Fruit fly (Drosophila melanogaster): ENCODE measurements around the gene Raf.

The Raf gene

dm6 chrX:2362414-2362813 lies 67.1 kb downstream of the Raf start:
- TF ChIP-seq CG8632 (GFP tag; optimal IDR thresholded peaks at IDR 0.05) = no peak
- TF ChIP-seq Hr4 (GFP tag; optimal IDR thresholded peaks at IDR 0.05) = no peak
- no peak for TF ChIP-seq fd59A (GFP tag; optimal IDR thresholded peaks at IDR 0.05)
- TF ChIP-seq Hr39 (GFP tag; optimal IDR thresholded peaks at IDR 0.05) = no peak
- TF ChIP-seq lz (GFP tag; optimal IDR thresholded peaks at IDR 0.05) = no peak
- TF ChIP-seq Smox (GFP tag; optimal IDR thresholded peaks at IDR 0.05) = no peak
- TF ChIP-seq Lpt (GFP tag; optimal IDR thresholded peaks at IDR 0.05) = no peak

- peak; percentile 75 for TF ChIP-seq Blimp-1 (GFP tag; optimal IDR thresholded peaks at IDR 0.05)
- TF ChIP-seq CG11902 (GFP tag; optimal IDR thresholded peaks at IDR 0.05) = no peak
Observed at dm6 chrX:2363733-2364132, 68.5 kb downstream of the Raf start.

DNA sequence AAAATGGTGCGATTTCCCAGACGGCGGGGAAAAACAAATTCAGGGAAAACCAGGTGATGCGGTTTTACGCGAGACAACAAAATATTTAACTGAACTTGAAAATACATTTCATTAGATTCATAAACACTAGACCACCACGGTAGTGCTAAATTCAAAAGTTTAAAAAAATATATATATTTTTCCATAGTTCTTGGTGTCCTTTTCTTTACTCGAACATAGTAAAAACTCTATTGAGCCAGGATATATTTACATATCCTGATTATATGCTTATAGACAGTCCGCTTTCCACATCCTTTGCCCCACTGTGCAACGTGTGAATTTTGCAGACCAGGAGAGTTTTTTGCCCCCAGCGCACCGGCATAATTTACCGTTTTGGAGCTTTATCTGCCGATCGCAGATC lies 70.1 kb downstream of the Raf start:
- TF ChIP-seq Blimp-1 (GFP tag; optimal IDR thresholded peaks at IDR 0.05) (peak; percentile 37), Sox102F (GFP tag; optimal IDR thresholded peaks at IDR 0.05) (peak; percentile 72), Smox (GFP tag; optimal IDR thresholded peaks at IDR 0.05) (peak; percentile 72), fkh (GFP tag; optimal IDR thresholded peaks at IDR 0.05) (no peak), svp (GFP tag) (peak; percentile 90), CG10669 (GFP tag; optimal IDR thresholded peaks at IDR 0.05) (peak; percentile 33), CG11762 (GFP tag; optimal IDR thresholded peaks at IDR 0.05; ENCODE audit: insufficient read depth) (peak; percentile 65), topi (GFP tag; optimal IDR thresholded peaks at IDR 0.05) (peak; percentile 77), pdm3 (GFP tag; optimal IDR thresholded peaks at IDR 0.05) (peak; percentile 71), salr (GFP tag; optimal IDR thresholded peaks at IDR 0.05) (peak in 1 of 2 experiments; percentile 74), CG11902 (GFP tag; optimal IDR thresholded peaks at IDR 0.05) (peak; percentile 32), Sox14 (GFP tag; optimal IDR thresholded peaks at IDR 0.05) (peak; percentile 56), Met (GFP tag; optimal IDR thresholded peaks at IDR 0.05) (peak; percentile 78), CG7368 (GFP tag; optimal IDR thresholded peaks at IDR 0.05) (peak; percentile 4), Eip78C (GFP tag) (peak; percentile 93), CG11294 (GFP tag; IDR thresholded peaks at IDR 0.05) (peak; percentile 47; the same call in 1 of the 2 replicates), CG8319 (GFP tag; optimal IDR thresholded peaks at IDR 0.05) (peak; percentile 16), CG9139 (GFP tag; optimal IDR thresholded peaks at IDR 0.05) (no peak), Eip75B (GFP tag; optimal IDR thresholded peaks at IDR 0.05) (peak; percentile 52), CG6854 (GFP tag; optimal IDR thresholded peaks at IDR 0.05) (no peak), Hr4 (GFP tag; optimal IDR thresholded peaks at IDR 0.05) (peak; percentile 77), fd85E (GFP tag; optimal IDR thresholded peaks at IDR 0.05) (no peak), esn (GFP tag; optimal IDR thresholded peaks at IDR 0.05) (peak; percentile 76), CG1621 (tag; optimal IDR thresholded peaks at IDR 0.05) (no peak), OdsH (GFP tag; optimal IDR thresholded peaks at IDR 0.05) (peak; percentile 75), Sox15 (GFP tag; optimal IDR thresholded peaks at IDR 0.05) (peak; percentile 43), CG16779 (tag; optimal IDR thresholded peaks at IDR 0.05) (peak; percentile 14), CG15336 (GFP tag; IDR thresholded peaks at IDR 0.05) (peak; percentile 85), Hr38 (GFP tag; optimal IDR thresholded peaks at IDR 0.05) (no peak), eg (GFP tag; IDR thresholded peaks at IDR 0.05) (peak; percentile 60; the same call in 2 of the 3 replicates), fd59A (GFP tag; optimal IDR thresholded peaks at IDR 0.05) (peak; percentile 30), lz (GFP tag; optimal IDR thresholded peaks at IDR 0.05) (peak; percentile 73), CG8119 (GFP tag; IDR thresholded peaks at IDR 0.05) (peak; percentile 89), Eip93F (GFP tag; optimal IDR thresholded peaks at IDR 0.05) (no peak), Hr39 (GFP tag; optimal IDR thresholded peaks at IDR 0.05) (peak; percentile 57), CG31627 (GFP tag; optimal IDR thresholded peaks at IDR 0.05) (peak; percentile 67), dsx (GFP tag; optimal IDR thresholded peaks at IDR 0.05; ENCODE audit: poor library complexity, severe bottlenecking) (no peak), CG3919 (GFP tag; optimal IDR thresholded peaks at IDR 0.05) (peak; percentile 65), CG6808 (GFP tag; optimal IDR thresholded peaks at IDR 0.05) (peak; percentile 22), achi (GFP tag; optimal IDR thresholded peaks at IDR 0.05) (peak; percentile 80), CG10631 (GFP tag; optimal IDR thresholded peaks at IDR 0.05) (peak; percentile 68), CG8632 (GFP tag; optimal IDR thresholded peaks at IDR 0.05) (peak; percentile 63), acj6 (GFP tag; optimal IDR thresholded peaks at IDR 0.05) (peak; percentile 65), dac (GFP tag; optimal IDR thresholded peaks at IDR 0.05) (peak; percentile 67), CG6163 (GFP tag; IDR thresholded peaks at IDR 0.05) (peak; percentile 51; the same call in 2 of the 3 replicates), spab (GFP tag; optimal IDR thresholded peaks at IDR 0.05) (peak; percentile 34)
